Worm (Caenorhabditis elegans) whole organism, late embryonic: ENCODE measurements around the gene E04F6.4.

Experiments
- F13H6.1 ChIP-seq: sonication (generic microtip); optimal IDR thresholded peaks from 2 replicates; lab custom pipeline; 2016; ENCODE audit warnings: missing genetic modification characterization, missing compliant biosample characterization
- K09A11.1 ChIP-seq: sonication (generic microtip); optimal IDR thresholded peaks from 2 replicates; lab custom pipeline; 2017; ENCODE audit warnings: antibody characterized with exemption, mild to moderate bottlenecking, missing genetic modification characterization, missing compliant biosample characterization; ENCODE audit not compliant: insufficient read depth
- T23F11.4 ChIP-seq: fragments of 200-800 bp; sonication (Bioruptor generic); optimal IDR thresholded peaks from 2 replicates; lab custom pipeline; 2018; ENCODE audit warnings: mild to moderate bottlenecking, missing genetic modification characterization, missing compliant biosample characterization
- ceh-18 ChIP-seq: sonication (generic microtip); optimal IDR thresholded peaks from 2 replicates; lab custom pipeline; 2016; ENCODE audit warnings: missing genetic modification characterization, missing compliant biosample characterization
- ceh-22 ChIP-seq: sonication (generic microtip); optimal IDR thresholded peaks from 2 replicates; lab custom pipeline; 2017; ENCODE audit warnings: missing biosample characterization, missing genetic modification characterization
- ceh-30 ChIP-seq: fragments of 150-350 bp; optimal IDR thresholded peaks from 2 replicates; lab custom pipeline; 2014; ENCODE audit warnings: missing biosample characterization, missing genetic modification characterization
- ceh-31 ChIP-seq: sonication (generic microtip); optimal IDR thresholded peaks from 2 replicates; lab custom pipeline; 2016; ENCODE audit warnings: missing genetic modification characterization, missing compliant biosample characterization
- ceh-48 ChIP-seq: sonication (generic microtip); optimal IDR thresholded peaks from 2 replicates; lab custom pipeline; 2016; ENCODE audit warnings: missing genetic modification characterization, inconsistent platforms, missing compliant biosample characterization
- ceh-6 ChIP-seq: fragments of 200-800 bp; sonication (Bioruptor generic); optimal IDR thresholded peaks from 2 replicates; lab custom pipeline; 2018; ENCODE audit warnings: mild to moderate bottlenecking, missing genetic modification characterization, missing compliant biosample characterization
- che-1 ChIP-seq: sonication (generic microtip); optimal IDR thresholded peaks from 2 replicates; lab custom pipeline; 2016; ENCODE audit warnings: mild to moderate bottlenecking, missing genetic modification characterization, missing compliant biosample characterization
- dmd-4 ChIP-seq: sonication (generic microtip); optimal IDR thresholded peaks from 2 replicates; lab custom pipeline; 2016; ENCODE audit warnings: borderline replicate concordance, missing genetic modification characterization, missing compliant biosample characterization
- dve-1 ChIP-seq: sonication (generic microtip); optimal IDR thresholded peaks from 2 replicates; lab custom pipeline; 2017; ENCODE audit warnings: antibody characterized with exemption, mild to moderate bottlenecking, missing genetic modification characterization, missing compliant biosample characterization
- eyg-1 ChIP-seq: sonication (generic microtip); optimal IDR thresholded peaks from 2 replicates; lab custom pipeline; 2016; ENCODE audit warnings: missing genotype, missing genetic modification characterization, missing compliant biosample characterization
- fkh-10 ChIP-seq: fragments of 150-350 bp; optimal IDR thresholded peaks from 2 replicates; lab custom pipeline; 2014; ENCODE audit warnings: missing biosample characterization, missing genetic modification reagents, missing genetic modification characterization
- gmeb-2 ChIP-seq: sonication (generic microtip); optimal IDR thresholded peaks from 2 replicates; lab custom pipeline; 2016; ENCODE audit warnings: missing genetic modification characterization, inconsistent platforms, missing compliant biosample characterization
- hlh-8 ChIP-seq: sonication (generic microtip); optimal IDR thresholded peaks from 2 replicates; lab custom pipeline; 2016; ENCODE audit warnings: missing genotype, missing genetic modification characterization, missing compliant biosample characterization
- lim-6 ChIP-seq: sonication (generic microtip); optimal IDR thresholded peaks from 2 replicates; lab custom pipeline; 2016; ENCODE audit warnings: missing genetic modification characterization, missing compliant biosample characterization
- lin-11 ChIP-seq: fragments of 200-800 bp; sonication (Bioruptor generic); optimal IDR thresholded peaks from 2 replicates; lab custom pipeline; 2018; ENCODE audit warnings: mild to moderate bottlenecking, missing genetic modification characterization, missing compliant biosample characterization
- madf-2 ChIP-seq: sonication (generic microtip); optimal IDR thresholded peaks from 2 replicates; lab custom pipeline; 2017; ENCODE audit warnings: missing genetic modification characterization, missing compliant biosample characterization
- mec-3 ChIP-seq: sonication (generic microtip); optimal IDR thresholded peaks from 2 replicates; lab custom pipeline; 2016; ENCODE audit warnings: borderline replicate concordance, missing genetic modification characterization, missing compliant biosample characterization
- nhr-232 ChIP-seq: sonication (generic microtip); optimal IDR thresholded peaks from 2 replicates; lab custom pipeline; 2016; ENCODE audit warnings: missing genetic modification characterization, missing compliant biosample characterization
- odd-2 ChIP-seq: sonication (generic microtip); optimal IDR thresholded peaks from 2 replicates; lab custom pipeline; 2017; ENCODE audit warnings: antibody characterized with exemption, mild to moderate bottlenecking, missing genetic modification characterization, missing compliant biosample characterization
- pag-3 ChIP-seq: sonication (generic microtip); optimal IDR thresholded peaks from 2 replicates; lab custom pipeline; 2016; ENCODE audit warnings: missing compliant biosample characterization, missing genetic modification characterization, borderline replicate concordance
- pax-1 ChIP-seq: fragments of 150-350 bp; optimal IDR thresholded peaks from 2 replicates; lab custom pipeline; 2014; ENCODE audit warnings: missing biosample characterization, missing genetic modification characterization
- pqm-1 ChIP-seq: sonication (generic microtip); optimal IDR thresholded peaks from 2 replicates; lab custom pipeline; 2016; ENCODE audit warnings: missing genetic modification characterization, missing compliant biosample characterization
- pros-1 ChIP-seq: fragments of 150-350 bp; optimal IDR thresholded peaks from 2 replicates; lab custom pipeline; 2014; ENCODE audit warnings: missing biosample characterization, missing genetic modification reagents, missing genetic modification characterization
- rnt-1 ChIP-seq: sonication (generic microtip); optimal IDR thresholded peaks from 2 replicates; lab custom pipeline; 2016; ENCODE audit warnings: missing genetic modification characterization, missing compliant biosample characterization
- sdc-2 ChIP-seq: sonication (generic microtip); optimal IDR thresholded peaks from 2 replicates; lab custom pipeline; 2016; ENCODE audit warnings: missing genotype, missing genetic modification characterization, missing compliant biosample characterization
- sox-2 ChIP-seq: fragments of 200-800 bp; sonication (Bioruptor generic); IDR thresholded peaks from 2 replicates; pipeline ENCODE4 v1.3.6; 2022; ENCODE audit warnings: missing genetic modification reagents, missing genetic modification characterization, missing compliant biosample characterization
- unc-3 ChIP-seq, 2 experiments: fragments of 200-800 bp in 1 of 2; sonication (Bioruptor generic) in 1 of 2; sonication (generic microtip) in 1 of 2; conservative IDR thresholded peaks in 1 of 2; optimal IDR thresholded peaks in 1 of 2; 2 replicates each; pipeline versions ENCODE4 v1.3.6 to Lab custom; 2016 to 2022; ENCODE audit warnings: missing compliant biosample characterization in 2 of 2, missing genetic modification characterization in 2 of 2, missing genetic modification reagents in 1 of 2

E04F6.4 gene

DNA sequence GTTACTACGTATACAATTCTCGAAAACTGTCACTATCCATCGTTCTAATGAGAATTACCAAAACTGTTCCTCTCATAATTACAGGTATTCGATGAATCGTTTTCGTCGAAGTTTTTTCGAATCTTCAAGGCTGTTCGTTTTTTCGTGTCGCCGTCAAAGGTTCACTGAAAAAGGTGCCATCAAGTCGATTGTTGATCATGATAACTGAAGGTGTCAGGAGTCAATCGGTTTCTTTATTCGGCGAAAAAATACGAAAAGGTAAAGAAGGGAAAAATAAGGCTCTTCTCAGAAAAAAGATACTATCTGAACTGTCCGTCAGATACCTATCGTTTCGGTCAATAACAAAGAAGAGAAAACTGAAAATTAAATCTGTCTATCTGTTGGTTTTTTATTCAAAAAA lies 49.6 kb downstream of the E04F6.4 start:
- TF ChIP-seq madf-2 (tag; lab: Kevin White, UChicago) (no peak), sdc-2 (no peak), ceh-48 (tag; lab: Kevin White, UChicago) (no peak), ceh-30 (tag; lab: Kevin White, UChicago) (no peak), K09A11.1 (tag; lab: Kevin White, UChicago) (no peak), ceh-6 (GFP tag; lab: Kevin White, UChicago) (no peak), lin-11 (tag; lab: Kevin White, UChicago) (no peak), hlh-8 (tag; lab: Kevin White, UChicago) (no peak), gmeb-2 (tag; lab: Kevin White, UChicago) (no peak), che-1 (no peak), odd-2 (no peak), T23F11.4 (GFP tag; lab: Kevin White, UChicago) (no peak), rnt-1 (no peak), sox-2 (no peak), lim-6 (tag; lab: Kevin White, UChicago) (no peak), F13H6.1 (tag; lab: Kevin White, UChicago) (no peak), pros-1 (tag; lab: Kevin White, UChicago) (no peak), ceh-18 (tag; lab: Kevin White, UChicago) (no peak), mec-3 (tag; lab: Kevin White, UChicago) (no peak), pqm-1 (tag; lab: Kevin White, UChicago) (no peak)

DNA sequence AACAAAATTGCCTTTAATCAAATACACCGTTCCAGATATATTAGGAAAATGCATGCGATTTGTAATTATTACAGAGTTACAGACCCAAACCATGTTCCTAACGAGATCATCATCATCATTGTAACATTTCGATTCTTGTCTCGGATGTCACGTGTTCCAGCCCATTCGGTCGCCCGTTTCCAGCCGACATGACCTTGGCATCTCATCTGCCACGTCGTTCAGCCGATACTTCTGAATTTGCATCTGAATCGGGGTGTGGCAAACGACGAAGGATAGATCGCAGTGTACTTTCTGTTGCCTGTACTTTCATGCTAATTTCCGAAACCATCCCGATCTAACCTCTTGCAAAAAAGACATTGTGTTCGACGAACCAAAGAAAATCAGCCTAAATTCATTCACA lies 50.5 kb downstream of the E04F6.4 start:
- TF ChIP-seq F13H6.1 (tag; lab: Kevin White, UChicago) (no peak), ceh-22 (no peak), lim-6 (tag; lab: Kevin White, UChicago) (no peak), ceh-31 (tag; lab: Kevin White, UChicago) (no peak), unc-3 (GFP tag; conservative IDR thresholded peaks at IDR 0.05; lab: Robert Waterston, UW) (no peak), unc-3 (tag; optimal IDR thresholded peaks at IDR 0.05; lab: Kevin White, UChicago) (no peak), dve-1 (no peak), che-1 (no peak), odd-2 (no peak), nhr-232 (tag; lab: Kevin White, UChicago) (no peak), pax-1 (no peak), gmeb-2 (tag; lab: Kevin White, UChicago) (no peak), dmd-4 (no peak), fkh-10 (no peak), eyg-1 (tag; lab: Kevin White, UChicago) (no peak), pag-3 (tag; lab: Kevin White, UChicago) (no peak), ceh-48 (tag; lab: Kevin White, UChicago) (no peak)
